Worm (Caenorhabditis elegans): ENCODE data around the gene srj-14.

srj-14 gene

ce11 chrV:7416569-7416968 lies 47.1 kb downstream of the srj-14 start:
- no peak for TF ChIP-seq mxl-1 (tag; optimal IDR thresholded peaks at IDR 0.05)
- TF ChIP-seq ceh-58 (GFP tag; IDR thresholded peaks at IDR 0.05): no peak
- no peak for TF ChIP-seq zfh-2 (GFP tag; conservative IDR thresholded peaks at IDR 0.05)
- TF ChIP-seq ztf-3 (GFP tag; optimal IDR thresholded peaks at IDR 0.05): no peak
- TF ChIP-seq nfya-2 (GFP tag; IDR thresholded peaks at IDR 0.05): no peak
- TF ChIP-seq K11D2.4 (GFP tag; IDR thresholded peaks at IDR 0.05): no peak
- no peak for TF ChIP-seq unc-130 (GFP tag; optimal IDR thresholded peaks at IDR 0.05)
- TF ChIP-seq ztf-25 (GFP tag; IDR thresholded peaks at IDR 0.05): no peak
- no peak for TF ChIP-seq unc-62 (GFP tag; optimal IDR thresholded peaks at IDR 0.05)
- TF ChIP-seq ccch-3 (GFP tag; optimal IDR thresholded peaks at IDR 0.05): no peak
- no peak for TF ChIP-seq hmg-20 (GFP tag; IDR thresholded peaks at IDR 0.05)
- no peak for TF ChIP-seq T07F8.4 (tag; optimal IDR thresholded peaks at IDR 0.05)
- TF ChIP-seq madf-8 (GFP tag; conservative IDR thresholded peaks at IDR 0.05): no peak
- TF ChIP-seq snpc-4 (GFP tag; optimal IDR thresholded peaks at IDR 0.05): no peak
- TF ChIP-seq snpc-4 (tag; optimal IDR thresholded peaks at IDR 0.05): no peak
- no peak for TF ChIP-seq let-607 (tag; optimal IDR thresholded peaks at IDR 0.05)
- TF ChIP-seq C17E4.6 (GFP tag; IDR thresholded peaks at IDR 0.05): no peak
- no peak for TF ChIP-seq T26A5.8 (tag; optimal IDR thresholded peaks at IDR 0.05)
- TF ChIP-seq gei-17 (GFP tag; optimal IDR thresholded peaks at IDR 0.05): no peak

ce11 chrV:7417018-7417716 lies 47.7 kb downstream of the srj-14 start, which contains the start of gene srw-67:
Gene srw-67, plus strand, starts transcription at chrV:7417660.
- TF ChIP-seq D2030.7 (GFP tag; IDR thresholded peaks at IDR 0.05): no peak
- TF ChIP-seq ZK185.1 (tag; optimal IDR thresholded peaks at IDR 0.05; ENCODE audit: poor library complexity, severe bottlenecking): no peak
- TF ChIP-seq bed-1 (GFP tag; IDR thresholded peaks at IDR 0.05): no peak
- no peak for TF ChIP-seq F57A8.1 (GFP tag; optimal IDR thresholded peaks at IDR 0.05)
- TF ChIP-seq nhr-179 (tag; optimal IDR thresholded peaks at IDR 0.05): no peak
- TF ChIP-seq attf-5 (GFP tag; optimal IDR thresholded peaks at IDR 0.05): no peak

ce11 chrV:7420162-7420561 lies 50.7 kb downstream of the srj-14 start, which contains the start of gene srxa-4:
Gene srxa-4, plus strand, starts transcription at chrV:7420462.
- TF ChIP-seq Y79H2A.3 (GFP tag; conservative IDR thresholded peaks at IDR 0.05): no peak
- no peak for TF ChIP-seq ztf-28 (GFP tag; IDR thresholded peaks at IDR 0.05)
- no peak for TF ChIP-seq unc-130 (GFP tag; optimal IDR thresholded peaks at IDR 0.05)
- TF ChIP-seq snpc-1.3 (tag; optimal IDR thresholded peaks at IDR 0.05; ENCODE audit: insufficient read depth): no peak
- TF ChIP-seq nfya-2 (GFP tag; IDR thresholded peaks at IDR 0.05): no peak
- no peak for TF ChIP-seq let-526 (GFP tag; IDR thresholded peaks at IDR 0.05)
- no peak for TF ChIP-seq zim-3 (tag; optimal IDR thresholded peaks at IDR 0.05)
- no peak for TF ChIP-seq egrh-3 (GFP tag; IDR thresholded peaks at IDR 0.05)
- TF ChIP-seq F52B5.7 (tag; optimal IDR thresholded peaks at IDR 0.05): no peak
- no peak for TF ChIP-seq attf-6 (GFP tag; IDR thresholded peaks at IDR 0.05)
- TF ChIP-seq xnd-1 (tag; optimal IDR thresholded peaks at IDR 0.05): no peak
- no peak for TF ChIP-seq hlh-12 (tag; optimal IDR thresholded peaks at IDR 0.05)
- TF ChIP-seq ztf-22 (GFP tag; optimal IDR thresholded peaks at IDR 0.05): no peak
- no peak for TF ChIP-seq sdz-38 (tag; optimal IDR thresholded peaks at IDR 0.05)

Data from whole organism, young adult.